Worm (Caenorhabditis elegans) whole organism, young adult: Measurements from ENCODE around the gene R05G6.9.

Experiments
- B0019.2 ChIP-seq: fragments of 200-800 bp; sonication (Bioruptor generic); conservative IDR thresholded peaks from 2 replicates; pipeline ENCODE4 v1.3.6; 2022; ENCODE audit warnings: missing genetic modification reagents, missing genetic modification characterization, missing compliant biosample characterization
- F49E8.2 ChIP-seq: sonication (generic microtip); optimal IDR thresholded peaks from 3 replicates; lab custom pipeline; 2017; ENCODE audit warnings: missing genetic modification characterization, mild to moderate bottlenecking, missing compliant biosample characterization, antibody characterized with exemption, moderate library complexity; ENCODE audit not compliant: insufficient read depth
- F57C9.4 ChIP-seq: sonication (generic microtip); optimal IDR thresholded peaks from 2 replicates; lab custom pipeline; 2017; ENCODE audit warnings: mild to moderate bottlenecking, missing genetic modification characterization, missing compliant biosample characterization
- K11D2.4 ChIP-seq: fragments of 200-800 bp; sonication (Bioruptor generic); IDR thresholded peaks from 2 replicates; pipeline ENCODE4 v1.3.6; 2022; ENCODE audit warnings: missing genetic modification reagents, missing genetic modification characterization, missing compliant biosample characterization
- K12H6.12 ChIP-seq: fragments of 200-800 bp; sonication (Bioruptor generic); optimal IDR thresholded peaks from 2 replicates; lab custom pipeline; 2018; ENCODE audit warnings: mild to moderate bottlenecking, missing genetic modification characterization, missing compliant biosample characterization
- T07F8.4 ChIP-seq: sonication (generic microtip); optimal IDR thresholded peaks from 2 replicates; lab custom pipeline; 2016; ENCODE audit warnings: mild to moderate bottlenecking, missing genetic modification characterization, moderate library complexity, missing compliant biosample characterization
- Y53F4B.3 ChIP-seq: fragments of 200-800 bp; sonication (Bioruptor generic); IDR thresholded peaks from 2 replicates; pipeline ENCODE4 v1.3.6; 2022; ENCODE audit warnings: missing genetic modification reagents, missing genetic modification characterization, missing compliant biosample characterization
- Y67H2A.10 ChIP-seq: fragments of 200-800 bp; sonication (Bioruptor generic); conservative IDR thresholded peaks from 2 replicates; pipeline ENCODE4 v1.3.6; 2022; ENCODE audit warnings: missing genetic modification reagents, missing genetic modification characterization, missing compliant biosample characterization
- Y79H2A.3 ChIP-seq: fragments of 200-800 bp; sonication (Bioruptor generic); conservative IDR thresholded peaks from 2 replicates; pipeline ENCODE4 v1.3.6; 2022; ENCODE audit warnings: missing genetic modification reagents, missing genetic modification characterization, missing compliant biosample characterization
- ZK185.1 ChIP-seq: sonication (generic microtip); optimal IDR thresholded peaks from 2 replicates; lab custom pipeline; 2016; ENCODE audit warnings: mild to moderate bottlenecking, missing genetic modification characterization, missing compliant biosample characterization; ENCODE audit not compliant: poor library complexity, severe bottlenecking
- ama-1 ChIP-seq, 3 experiments: fragments of 150-350 bp in 1 of 3; sonication (generic microtip) in 2 of 3; optimal IDR thresholded peaks; 2 replicates each; lab custom pipeline; 2014 to 2018; ENCODE audit warnings: missing biosample characterization in 2 of 3, missing genetic modification characterization in 2 of 3, missing genetic modification reagents in 2 of 3
- attf-6 ChIP-seq: fragments of 200-800 bp; sonication (Bioruptor generic); IDR thresholded peaks from 2 replicates; pipeline ENCODE4 v1.3.6; 2022; ENCODE audit warnings: missing genetic modification reagents, missing genetic modification characterization, missing compliant biosample characterization
- bed-1 ChIP-seq: fragments of 200-800 bp; sonication (Bioruptor generic); IDR thresholded peaks from 2 replicates; pipeline ENCODE4 v1.3.6; 2022; ENCODE audit warnings: missing genetic modification reagents, missing genetic modification characterization, missing compliant biosample characterization
- ccch-3 ChIP-seq: fragments of 200-800 bp; sonication (Bioruptor generic); optimal IDR thresholded peaks from 2 replicates; lab custom pipeline; 2018; ENCODE audit warnings: mild to moderate bottlenecking, missing genetic modification characterization, missing compliant biosample characterization
- ceh-40 ChIP-seq: fragments of 200-800 bp; sonication (Bioruptor generic); IDR thresholded peaks from 2 replicates; pipeline ENCODE4 v1.3.6; 2022; ENCODE audit warnings: missing genetic modification characterization, missing compliant biosample characterization
- dox-1 ChIP-seq: fragments of 200-800 bp; sonication (Bioruptor generic); IDR thresholded peaks from 2 replicates; pipeline ENCODE4 v1.3.6; 2022; ENCODE audit warnings: missing genetic modification reagents, missing genetic modification characterization, missing compliant biosample characterization
- egl-18 ChIP-seq: fragments of 200-800 bp; sonication (Bioruptor generic); IDR thresholded peaks from 2 replicates; pipeline ENCODE4 v1.3.6; 2022; ENCODE audit warnings: missing genetic modification reagents, missing genetic modification characterization, missing compliant biosample characterization
- gei-17 ChIP-seq: fragments of 200-800 bp; sonication (Bioruptor generic); optimal IDR thresholded peaks from 2 replicates; lab custom pipeline; 2018; ENCODE audit warnings: mild to moderate bottlenecking, missing genetic modification characterization, missing compliant biosample characterization
- hlh-12 ChIP-seq: sonication (generic microtip); optimal IDR thresholded peaks from 2 replicates; lab custom pipeline; 2016; ENCODE audit warnings: missing genetic modification characterization, missing compliant biosample characterization
- hmg-1.2 ChIP-seq: fragments of 200-800 bp; sonication (Bioruptor generic); IDR thresholded peaks from 2 replicates; pipeline ENCODE4 v1.3.6; 2022; ENCODE audit warnings: missing genetic modification reagents, missing genetic modification characterization, missing compliant biosample characterization
- hsf-1 ChIP-seq: fragments of 200-800 bp; sonication (Bioruptor generic); IDR thresholded peaks from 2 replicates; pipeline ENCODE4 v1.3.6; 2022; ENCODE audit warnings: missing genetic modification reagents, missing genetic modification characterization, missing compliant biosample characterization
- lsl-1 ChIP-seq: fragments of 200-800 bp; sonication (Bioruptor generic); optimal IDR thresholded peaks from 2 replicates; lab custom pipeline; 2018; ENCODE audit warnings: mild to moderate bottlenecking, missing genetic modification characterization, moderate library complexity, missing compliant biosample characterization
- mcd-1 ChIP-seq: fragments of 200-800 bp; sonication (Bioruptor generic); IDR thresholded peaks from 2 replicates; pipeline ENCODE4 v1.3.6; 2022; ENCODE audit warnings: missing genetic modification reagents, missing genetic modification characterization, missing compliant biosample characterization
- nhr-120 ChIP-seq: fragments of 200-800 bp; sonication (Bioruptor generic); IDR thresholded peaks from 2 replicates; pipeline ENCODE4 v1.3.6; 2022; ENCODE audit warnings: missing genetic modification characterization, missing compliant biosample characterization
- pha-4 ChIP-seq: fragments of 150-350 bp; sonication (generic microtip); optimal IDR thresholded peaks from 2 replicates; lab custom pipeline; 2014; ENCODE audit warnings: missing biosample characterization, missing genetic modification reagents, missing genetic modification characterization
- rcor-1 ChIP-seq: fragments of 200-800 bp; sonication (Bioruptor generic); IDR thresholded peaks from 2 replicates; pipeline ENCODE4 v1.3.6; 2022; ENCODE audit warnings: missing genetic modification reagents, missing genetic modification characterization, missing compliant biosample characterization
- rec-8 ChIP-seq, 2 experiments: sonication (generic microtip); optimal IDR thresholded peaks; 2 replicates each; lab custom pipeline; 2016; ENCODE audit warnings: mild to moderate bottlenecking in 2 of 2, missing genetic modification characterization in 2 of 2, missing genetic modification reagents in 2 of 2, missing genotype in 2 of 2, missing biosample characterization in 1 of 2, missing compliant biosample characterization in 1 of 2, moderate library complexity in 1 of 2
- repo-1 ChIP-seq: sonication (generic microtip); optimal IDR thresholded peaks from 2 replicates; lab custom pipeline; 2017; ENCODE audit warnings: mild to moderate bottlenecking, missing genetic modification characterization, missing compliant biosample characterization
- sdz-38 ChIP-seq: sonication (generic microtip); optimal IDR thresholded peaks from 2 replicates; lab custom pipeline; 2016; ENCODE audit warnings: missing genotype, missing genetic modification characterization, missing compliant biosample characterization
- snpc-1.1 ChIP-seq: sonication (generic microtip); optimal IDR thresholded peaks from 2 replicates; lab custom pipeline; 2017; ENCODE audit warnings: missing genetic modification characterization, mild to moderate bottlenecking, missing compliant biosample characterization, antibody characterized with exemption, moderate library complexity, missing genotype, missing genetic modification reagents; ENCODE audit not compliant: insufficient read depth
- snpc-1.3 ChIP-seq: sonication (generic microtip); optimal IDR thresholded peaks from 2 replicates; lab custom pipeline; 2017; ENCODE audit warnings: missing genetic modification characterization, mild to moderate bottlenecking, missing compliant biosample characterization, antibody characterized with exemption, moderate library complexity, missing genotype, missing genetic modification reagents; ENCODE audit not compliant: insufficient read depth
- tbx-9 ChIP-seq: sonication (generic microtip); optimal IDR thresholded peaks from 2 replicates; lab custom pipeline; 2016; ENCODE audit warnings: borderline replicate concordance, missing genetic modification characterization, inconsistent platforms, missing compliant biosample characterization
- ztf-22 ChIP-seq: fragments of 200-800 bp; sonication (Bioruptor generic); optimal IDR thresholded peaks from 2 replicates; lab custom pipeline; 2018; ENCODE audit warnings: mild to moderate bottlenecking, missing genetic modification characterization, moderate library complexity, missing compliant biosample characterization

R05G6.9 gene

DNA sequence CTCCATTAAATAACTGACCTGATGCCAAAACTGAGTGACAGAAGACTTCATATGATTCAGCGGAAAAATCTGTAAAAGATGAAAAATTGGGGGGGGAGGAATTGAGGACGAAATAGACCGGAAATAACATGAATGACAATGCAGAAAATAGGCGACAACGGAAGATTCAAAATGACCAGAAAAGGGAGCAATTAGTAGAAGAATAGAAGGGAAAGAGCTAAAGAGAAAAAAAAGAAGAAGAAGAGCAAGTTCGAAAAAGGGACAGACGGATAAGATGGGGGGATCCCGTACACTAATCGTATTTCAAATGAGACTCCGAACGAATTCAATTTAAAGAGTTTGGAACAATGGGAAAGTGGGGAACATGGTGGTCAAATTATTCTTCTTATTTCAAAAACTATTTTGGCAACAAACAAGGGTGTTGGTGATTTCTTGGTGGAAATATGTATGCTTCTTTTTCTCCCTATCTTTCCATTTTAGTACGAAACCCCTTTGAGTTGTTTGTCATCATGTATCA lies 26.5 kb upstream of the R05G6.9 start, which contains the start of gene R05G6.10:
Gene R05G6.10, minus strand, starts transcription at position 51 of the 517 bp plus-strand sequence.
- no peak for TF ChIP-seq rec-8 (tag; optimal IDR thresholded peaks at IDR 0.05; lab: Kevin White, UChicago)
- TF ChIP-seq T07F8.4 (tag; lab: Kevin White, UChicago): no peak
- TF ChIP-seq nhr-120: no peak
- no peak for TF ChIP-seq F49E8.2 (tag; lab: Kevin White, UChicago)
- TF ChIP-seq K12H6.12 (tag; lab: Kevin White, UChicago): no peak
- no peak for TF ChIP-seq bed-1 (GFP tag; lab: Robert Waterston, UW)
- TF ChIP-seq pha-4 (tag; lab: Kevin White, UChicago): no peak
- TF ChIP-seq ZK185.1 (tag; lab: Kevin White, UChicago): no peak
- TF ChIP-seq ama-1 (optimal IDR thresholded peaks at IDR 0.05; lab: Kevin White, UChicago): no peak
- no peak for TF ChIP-seq ama-1 (GFP tag; optimal IDR thresholded peaks at IDR 0.05; lab: Kevin White, UChicago)
- no peak for TF ChIP-seq egl-18 (GFP tag; lab: Robert Waterston, UW)
- no peak for TF ChIP-seq tbx-9 (tag; lab: Kevin White, UChicago)
- no peak for TF ChIP-seq snpc-1.3 (tag; lab: Kevin White, UChicago)
- TF ChIP-seq B0019.2 (GFP tag; lab: Robert Waterston, UW): no peak
- no peak for TF ChIP-seq gei-17 (GFP tag; lab: Kevin White, UChicago)
- TF ChIP-seq, all 124 proteins: peak for 0

DNA sequence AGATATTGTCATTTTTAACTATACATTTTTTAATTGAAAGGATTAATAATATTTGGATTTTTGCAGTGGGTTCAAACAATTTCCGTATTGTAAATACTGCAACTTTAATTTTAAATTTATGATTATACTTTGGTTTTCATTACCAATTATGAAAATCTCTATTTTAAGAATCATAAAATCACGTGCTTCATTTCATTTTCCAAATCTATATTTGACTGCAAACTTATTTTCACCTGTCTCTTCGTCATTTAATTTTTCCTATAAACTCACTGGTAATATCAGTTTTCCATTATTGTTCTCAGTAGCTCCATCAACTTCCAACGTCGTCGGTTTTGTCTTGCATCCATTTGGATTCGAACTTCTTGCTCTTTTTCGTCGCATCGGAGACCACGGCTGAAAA lies 16.3 kb upstream of the R05G6.9 start, which contains the start of gene R05G6.1:
Gene R05G6.1, plus strand, starts transcription at position 301 of the 400 bp plus-strand sequence.
- TF ChIP-seq K11D2.4 (GFP tag; lab: Robert Waterston, UW): no peak
- TF ChIP-seq ccch-3 (GFP tag; lab: Kevin White, UChicago): no peak
- TF ChIP-seq ceh-40: no peak
- TF ChIP-seq attf-6: no peak
- TF ChIP-seq ztf-22: no peak
- no peak for TF ChIP-seq dox-1 (GFP tag; lab: Robert Waterston, UW)
- TF ChIP-seq rcor-1 (GFP tag; lab: Robert Waterston, UW): no peak
- no peak for TF ChIP-seq snpc-1.1 (tag; lab: Kevin White, UChicago)

DNA sequence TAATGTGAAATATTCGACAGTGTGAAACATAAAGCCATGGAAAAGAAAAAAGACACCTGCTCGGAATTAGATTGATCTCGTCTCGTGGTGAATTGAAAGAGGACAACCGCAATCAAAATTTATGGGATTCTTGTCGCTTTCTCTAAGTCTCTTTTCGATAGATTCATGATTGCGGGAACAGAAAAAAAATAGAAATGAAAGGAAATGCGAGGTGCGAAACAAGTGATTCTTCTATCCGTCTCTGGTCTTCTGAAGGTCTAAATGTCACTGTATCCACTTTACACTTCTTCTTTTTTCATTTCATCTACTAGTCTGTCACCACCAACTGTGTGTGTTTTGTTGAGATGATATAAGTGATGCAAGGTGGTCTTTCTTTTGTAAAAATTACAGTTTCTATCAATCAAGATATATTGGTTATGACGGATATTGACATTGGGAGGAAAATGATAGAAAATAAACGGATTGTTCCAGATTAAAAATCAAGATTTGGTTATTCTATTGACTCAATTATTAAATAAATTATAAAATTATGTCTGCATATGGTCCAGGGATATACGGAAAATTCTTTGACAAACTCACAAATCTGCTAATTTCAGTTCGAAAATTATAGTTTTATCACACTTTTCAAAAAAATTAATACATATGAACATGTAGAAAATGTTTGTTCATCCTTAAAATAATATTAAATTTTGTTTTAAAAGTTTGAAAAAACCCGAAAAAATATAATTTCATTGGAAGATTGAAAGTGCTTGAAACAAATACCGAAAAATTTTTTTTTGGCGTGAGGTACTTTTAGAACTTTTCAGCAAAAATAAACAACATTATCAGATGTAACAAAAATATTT lies 14.4 kb upstream of the R05G6.9 start:
- no peak for TF ChIP-seq repo-1 (tag; lab: Kevin White, UChicago)
- TF ChIP-seq, all 124 proteins: peak for 0

DNA sequence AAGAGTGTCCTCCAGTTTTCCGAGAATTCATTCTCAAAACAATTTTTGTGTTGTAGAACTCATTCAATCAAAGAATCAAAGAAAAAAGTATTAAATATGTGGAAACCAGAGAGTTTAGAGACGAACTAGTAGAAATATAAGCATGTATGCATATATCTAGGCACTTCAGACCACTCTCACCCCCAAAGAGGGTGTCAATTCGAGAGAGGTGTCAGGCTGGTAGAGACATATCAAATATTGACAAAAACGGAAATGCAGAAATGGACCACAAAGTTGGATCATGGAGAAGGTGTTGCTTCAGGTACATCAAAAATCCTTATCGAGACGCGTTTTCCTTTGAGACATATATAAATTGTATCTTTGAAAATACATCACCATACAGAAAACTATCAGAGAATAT lies 7.7 kb upstream of the R05G6.9 start:
- TF ChIP-seq Y53F4B.3 (GFP tag; lab: Robert Waterston, UW) (no peak), sdz-38 (no peak), rec-8 (tag; optimal IDR thresholded peaks at IDR 0.05; lab: Kevin White, UChicago) (no peak), Y79H2A.3 (no peak), hsf-1 (GFP tag; lab: Robert Waterston, UW) (no peak), mcd-1 (no peak), F57C9.4 (tag; lab: Kevin White, UChicago) (no peak), bed-1 (GFP tag; lab: Robert Waterston, UW) (no peak), ceh-40 (no peak), Y67H2A.10 (GFP tag; lab: Robert Waterston, UW) (no peak), hlh-12 (tag; lab: Kevin White, UChicago) (no peak), lsl-1 (GFP tag; lab: Kevin White, UChicago) (no peak), gei-17 (GFP tag; lab: Kevin White, UChicago) (no peak), hmg-1.2 (GFP tag; lab: Robert Waterston, UW) (no peak)
- TF ChIP-seq, all 124 proteins: peak for 0
